Worm (Caenorhabditis elegans): Measurements from ENCODE around the gene C35D6.3.

DNA sequence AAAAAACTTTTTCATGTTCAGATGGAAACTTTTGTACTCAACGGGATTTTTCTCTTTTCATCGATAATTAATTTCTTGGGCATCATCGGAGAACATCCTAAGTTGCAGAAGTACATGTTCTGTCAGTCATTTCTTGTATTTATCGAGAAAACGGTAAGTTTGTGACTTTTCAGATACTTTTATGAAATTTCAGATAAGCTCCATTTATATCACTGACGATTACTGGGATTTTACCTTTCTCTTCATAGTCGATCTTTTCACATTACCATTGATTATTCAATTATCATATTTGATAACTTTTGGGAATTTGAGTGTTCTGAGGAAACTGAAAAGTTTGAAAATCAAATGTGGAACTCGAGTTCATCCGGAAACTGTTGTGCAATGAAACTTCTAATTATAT, 22.0 kb upstream of the C35D6.3 start, which contains the start of gene srz-105:
- TF ChIP-seq lir-1 (GFP tag; conservative IDR thresholded peaks at IDR 0.05) (no peak), nfyb-1 (GFP tag; IDR thresholded peaks at IDR 0.05) (no peak), Y95B8A.8 (GFP tag; IDR thresholded peaks at IDR 0.05) (no peak), F49E8.2 (tag; optimal IDR thresholded peaks at IDR 0.05; ENCODE audit: insufficient read depth) (no peak), lsy-27 (tag; optimal IDR thresholded peaks at IDR 0.05; ENCODE audit: borderline replicate concordance, insufficient read depth) (no peak), unc-62 (GFP tag; optimal IDR thresholded peaks at IDR 0.05) (no peak), T26A5.8 (tag; optimal IDR thresholded peaks at IDR 0.05) (no peak)
